Fruit fly (Drosophila melanogaster) whole organism, embryonic: Measurements from ENCODE around the gene Traf-like.
A peak's percentile ranks its signal among the peaks of the same experiment; 100 is the strongest.

Experiments used
- Abd-B ChIP-seq: fragments of 200-800 bp; sonication (Bioruptor generic); optimal IDR thresholded peaks from 2 replicates; lab custom pipeline; 2018; ENCODE audit warnings: missing biosample characterization, mild to moderate bottlenecking, missing genetic modification characterization, moderate library complexity
- Aef1 ChIP-seq: fragments of 200-800 bp; sonication (Bioruptor generic); IDR thresholded peaks from 3 replicates; pipeline ENCODE4 v1.3.6; 2022; ENCODE audit warnings: missing biosample characterization, missing genetic modification characterization
- Atf-2 ChIP-seq: fragments of 200-800 bp; sonication (Bioruptor generic); optimal IDR thresholded peaks from 2 replicates; lab custom pipeline; 2016; ENCODE audit warnings: missing biosample characterization, missing genetic modification characterization
- CG10209 ChIP-seq: fragments of 200-800 bp; sonication (Bioruptor generic); optimal IDR thresholded peaks from 3 replicates; lab custom pipeline; 2017; ENCODE audit warnings: missing biosample characterization, mild to moderate bottlenecking, missing genetic modification characterization, missing genetic modification reagents
- CG10654 ChIP-seq: fragments of 200-800 bp; sonication (Bioruptor generic); optimal IDR thresholded peaks from 2 replicates; lab custom pipeline; 2016; ENCODE audit warnings: missing biosample characterization, missing genetic modification characterization
- CG11093 ChIP-seq: fragments of 200-800 bp; sonication (Bioruptor generic); IDR thresholded peaks from 3 replicates; pipeline ENCODE4 v1.3.6; 2022; ENCODE audit warnings: missing biosample characterization, missing genetic modification characterization
- CG11504 ChIP-seq: fragments of 200-800 bp; sonication (Bioruptor generic); optimal IDR thresholded peaks from 3 replicates; lab custom pipeline; 2019; ENCODE audit warnings: missing biosample characterization, mild to moderate bottlenecking, missing genetic modification characterization, moderate library complexity
- CG12104 ChIP-seq: fragments of 200-800 bp; sonication (Bioruptor generic); optimal IDR thresholded peaks from 3 replicates; lab custom pipeline; 2016; ENCODE audit warnings: missing biosample characterization, missing genetic modification characterization
- CG15479 ChIP-seq: fragments of 200-800 bp; sonication (Bioruptor generic); optimal IDR thresholded peaks from 3 replicates; lab custom pipeline; 2019; ENCODE audit warnings: missing biosample characterization, mild to moderate bottlenecking, missing genetic modification characterization, moderate library complexity
- CG17186 ChIP-seq: fragments of 200-800 bp; sonication (Bioruptor generic); optimal IDR thresholded peaks from 3 replicates; lab custom pipeline; 2017; ENCODE audit warnings: missing biosample characterization, missing genetic modification reagents, missing genetic modification characterization
- CG2875 ChIP-seq: fragments of 200-800 bp; sonication (Bioruptor generic); optimal IDR thresholded peaks from 2 replicates; lab custom pipeline; 2017; ENCODE audit warnings: missing biosample characterization, mild to moderate bottlenecking, missing genetic modification characterization, missing genetic modification reagents
- CG34376 ChIP-seq: fragments of 200-800 bp; sonication (Bioruptor generic); optimal IDR thresholded peaks from 2 replicates; lab custom pipeline; 2018; ENCODE audit warnings: missing biosample characterization, mild to moderate bottlenecking, missing genetic modification characterization
- CG43689 ChIP-seq: fragments of 200-800 bp; sonication (Bioruptor generic); IDR thresholded peaks from 2 replicates; pipeline ENCODE4 v1.3.6; 2022; ENCODE audit warnings: missing biosample characterization, missing genetic modification characterization
- CG4404 ChIP-seq: fragments of 200-800 bp; sonication (Bioruptor generic); IDR thresholded peaks from 2 replicates; pipeline ENCODE4 v1.3.6; 2022; ENCODE audit warnings: missing biosample characterization, missing genetic modification characterization
- CG4730 ChIP-seq: fragments of 200-800 bp; sonication (Bioruptor generic); IDR thresholded peaks from 2 replicates; pipeline ENCODE4 v1.3.6; 2022; ENCODE audit warnings: missing biosample characterization, missing genetic modification characterization
- CG7963 ChIP-seq: fragments of 200-800 bp; sonication (Bioruptor generic); IDR thresholded peaks from 3 replicates; pipeline ENCODE4 v1.3.6; 2022; ENCODE audit warnings: missing biosample characterization, missing genetic modification characterization; ENCODE audit not compliant: partially characterized antibody
- CG8944 ChIP-seq: fragments of 200-800 bp; sonication (Bioruptor generic); optimal IDR thresholded peaks from 3 replicates; lab custom pipeline; 2016; ENCODE audit warnings: missing biosample characterization, missing genetic modification characterization
- D19A ChIP-seq: fragments of 200-800 bp; optimal IDR thresholded peaks from 3 replicates; lab custom pipeline; 2019; ENCODE audit warnings: missing biosample characterization, mild to moderate bottlenecking, missing genetic modification characterization, moderate library complexity
- Dfd ChIP-seq, 2 experiments: fragments of >200 bp; optimal IDR thresholded peaks; 2 replicates each; lab custom pipeline; 2017; ENCODE audit warnings: missing biosample characterization in 2 of 2, missing genetic modification characterization in 2 of 2
- Dip2 ChIP-seq: fragments of 200-800 bp; sonication (Bioruptor generic); IDR thresholded peaks from 2 replicates; pipeline ENCODE4 v1.3.6; 2022; ENCODE audit warnings: missing biosample characterization, missing genetic modification characterization
- Dll ChIP-seq: fragments of 200-800 bp; sonication (Bioruptor generic); IDR thresholded peaks from 4 replicates; pipeline ENCODE4 v1.3.6; 2022; ENCODE audit warnings: missing biosample characterization, missing genetic modification characterization; ENCODE audit not compliant: partially characterized antibody
- E2f1 ChIP-seq: fragments of 200-800 bp; sonication (Bioruptor generic); IDR thresholded peaks from 2 replicates; pipeline ENCODE4 v1.3.6; 2022; ENCODE audit warnings: missing biosample characterization, missing genetic modification characterization
- E2f2 ChIP-seq: fragments of 200-800 bp; sonication (Bioruptor generic); IDR thresholded peaks from 2 replicates; pipeline ENCODE4 v1.3.6; 2022; ENCODE audit warnings: missing biosample characterization, missing genetic modification characterization
- Eip74EF ChIP-seq, 2 experiments: fragments of 200-800 bp in 1 of 2; fragments of >200 bp in 1 of 2; sonication (Bioruptor generic) in 1 of 2; optimal IDR thresholded peaks; 2 replicates each; lab custom pipeline; 2017 to 2019; ENCODE audit warnings: missing biosample characterization in 2 of 2, missing genetic modification characterization in 2 of 2, mild to moderate bottlenecking in 1 of 2, moderate library complexity in 1 of 2
- Gsc ChIP-seq: fragments of 200-800 bp; sonication (Bioruptor generic); IDR thresholded peaks from 2 replicates; pipeline ENCODE4 v1.3.6; 2022; ENCODE audit warnings: missing biosample characterization, missing genetic modification characterization
- HLH3B ChIP-seq: fragments of 200-800 bp; sonication (Bioruptor generic); IDR thresholded peaks from 2 replicates; pipeline ENCODE4 v1.3.6; 2022; ENCODE audit warnings: missing biosample characterization, missing genetic modification characterization
- HmgZ ChIP-seq: fragments of 200-800 bp; sonication (Bioruptor generic); optimal IDR thresholded peaks from 2 replicates; lab custom pipeline; 2018; ENCODE audit warnings: missing biosample characterization, mild to moderate bottlenecking, missing genetic modification characterization
- Meics ChIP-seq: fragments of 200-800 bp; sonication (Bioruptor generic); optimal IDR thresholded peaks from 2 replicates; lab custom pipeline; 2017; ENCODE audit warnings: missing biosample characterization, mild to moderate bottlenecking, missing genetic modification characterization
- Mes4 ChIP-seq: fragments of 200-800 bp; sonication (Bioruptor generic); optimal IDR thresholded peaks from 2 replicates; lab custom pipeline; 2016; ENCODE audit warnings: missing biosample characterization, missing genetic modification characterization
- Mrtf ChIP-seq: fragments of 200-800 bp; sonication (Bioruptor generic); IDR thresholded peaks from 3 replicates; pipeline ENCODE4 v1.3.6; 2022; ENCODE audit warnings: missing biosample characterization, missing genetic modification characterization
- NC2α ChIP-seq: fragments of 200-800 bp; sonication (Bioruptor generic); optimal IDR thresholded peaks from 2 replicates; lab custom pipeline; 2016; ENCODE audit warnings: missing biosample characterization, missing genetic modification characterization
- PHDP ChIP-seq: fragments of 200-800 bp; sonication (Bioruptor generic); optimal IDR thresholded peaks from 3 replicates; lab custom pipeline; 2018; ENCODE audit warnings: missing biosample characterization, mild to moderate bottlenecking, missing genetic modification characterization, moderate library complexity
- Rfx ChIP-seq: fragments of 200-800 bp; sonication (Bioruptor generic); IDR thresholded peaks from 2 replicates; pipeline ENCODE4 v1.3.6; 2022; ENCODE audit warnings: missing biosample characterization, missing genetic modification characterization
- ac ChIP-seq: fragments of 200-800 bp; sonication (Bioruptor generic); optimal IDR thresholded peaks from 3 replicates; lab custom pipeline; 2017; ENCODE audit warnings: missing biosample characterization, mild to moderate bottlenecking, missing genetic modification characterization
- bowl ChIP-seq: fragments of 200-800 bp; sonication (Bioruptor generic); IDR thresholded peaks from 2 replicates; pipeline ENCODE4 v1.3.6; 2022; ENCODE audit warnings: missing biosample characterization, missing genetic modification characterization
- corto ChIP-seq: fragments of 200-800 bp; sonication (Bioruptor generic); optimal IDR thresholded peaks from 2 replicates; lab custom pipeline; 2016; ENCODE audit warnings: missing biosample characterization, mild to moderate bottlenecking, missing genetic modification characterization, moderate library complexity
- dmrt11E ChIP-seq: fragments of 200-800 bp; sonication (Bioruptor generic); optimal IDR thresholded peaks from 3 replicates; lab custom pipeline; 2018; ENCODE audit warnings: missing biosample characterization, mild to moderate bottlenecking, missing genetic modification characterization, moderate library complexity
- fru ChIP-seq: fragments of >200 bp; optimal IDR thresholded peaks from 2 replicates; lab custom pipeline; 2017
- fu2 ChIP-seq: fragments of 200-800 bp; sonication (Bioruptor generic); optimal IDR thresholded peaks from 2 replicates; lab custom pipeline; 2016; ENCODE audit warnings: missing biosample characterization, missing genetic modification characterization
- grau ChIP-seq: fragments of 200-800 bp; optimal IDR thresholded peaks from 3 replicates; lab custom pipeline; 2019; ENCODE audit warnings: missing biosample characterization, mild to moderate bottlenecking, missing genetic modification characterization, moderate library complexity
- hb ChIP-seq: fragments of 200-800 bp; sonication (Bioruptor generic); IDR thresholded peaks from 3 replicates; pipeline ENCODE4 v1.3.6; 2022; ENCODE audit warnings: missing biosample characterization, missing genetic modification characterization; ENCODE audit not compliant: partially characterized antibody
- mld ChIP-seq: fragments of 200-800 bp; sonication (Bioruptor generic); IDR thresholded peaks from 3 replicates; pipeline ENCODE4 v1.3.6; 2022; ENCODE audit warnings: missing biosample characterization, missing genetic modification characterization; ENCODE audit not compliant: partially characterized antibody
- nau ChIP-seq: fragments of 200-800 bp; sonication (Bioruptor generic); optimal IDR thresholded peaks from 3 replicates; lab custom pipeline; 2017; ENCODE audit warnings: missing biosample characterization, mild to moderate bottlenecking, missing genetic modification characterization, missing genetic modification reagents
- org-1 ChIP-seq: fragments of 200-800 bp; sonication (Bioruptor generic); optimal IDR thresholded peaks from 2 replicates; lab custom pipeline; 2017; ENCODE audit warnings: missing biosample characterization, missing genetic modification characterization
- p53 ChIP-seq: fragments of 200-800 bp; sonication (Bioruptor generic); optimal IDR thresholded peaks from 2 replicates; lab custom pipeline; 2016; ENCODE audit warnings: missing biosample characterization, missing genetic modification characterization
- psq ChIP-seq: fragments of 200-800 bp; sonication (Bioruptor generic); optimal IDR thresholded peaks from 2 replicates; lab custom pipeline; 2017; ENCODE audit warnings: missing biosample characterization, missing genetic modification characterization
- ranshi ChIP-seq: fragments of 200-800 bp; sonication (Bioruptor generic); IDR thresholded peaks from 2 replicates; pipeline ENCODE4 v1.3.6; 2022; ENCODE audit warnings: missing biosample characterization, missing genetic modification characterization
- sisA ChIP-seq: fragments of 200-800 bp; sonication (Bioruptor generic); IDR thresholded peaks from 2 replicates; pipeline ENCODE4 v1.3.6; 2022; ENCODE audit warnings: missing biosample characterization, missing genetic modification characterization
- twi ChIP-seq: fragments of 200-800 bp; optimal IDR thresholded peaks from 2 replicates; lab custom pipeline; 2019; ENCODE audit warnings: missing biosample characterization, mild to moderate bottlenecking, missing genetic modification characterization, moderate library complexity
- zfh1 ChIP-seq: fragments of 200-800 bp; sonication (Bioruptor generic); IDR thresholded peaks from 3 replicates; pipeline ENCODE4 v1.3.6; 2022; ENCODE audit warnings: missing biosample characterization, missing genetic modification characterization

Gene Traf-like

DNA sequence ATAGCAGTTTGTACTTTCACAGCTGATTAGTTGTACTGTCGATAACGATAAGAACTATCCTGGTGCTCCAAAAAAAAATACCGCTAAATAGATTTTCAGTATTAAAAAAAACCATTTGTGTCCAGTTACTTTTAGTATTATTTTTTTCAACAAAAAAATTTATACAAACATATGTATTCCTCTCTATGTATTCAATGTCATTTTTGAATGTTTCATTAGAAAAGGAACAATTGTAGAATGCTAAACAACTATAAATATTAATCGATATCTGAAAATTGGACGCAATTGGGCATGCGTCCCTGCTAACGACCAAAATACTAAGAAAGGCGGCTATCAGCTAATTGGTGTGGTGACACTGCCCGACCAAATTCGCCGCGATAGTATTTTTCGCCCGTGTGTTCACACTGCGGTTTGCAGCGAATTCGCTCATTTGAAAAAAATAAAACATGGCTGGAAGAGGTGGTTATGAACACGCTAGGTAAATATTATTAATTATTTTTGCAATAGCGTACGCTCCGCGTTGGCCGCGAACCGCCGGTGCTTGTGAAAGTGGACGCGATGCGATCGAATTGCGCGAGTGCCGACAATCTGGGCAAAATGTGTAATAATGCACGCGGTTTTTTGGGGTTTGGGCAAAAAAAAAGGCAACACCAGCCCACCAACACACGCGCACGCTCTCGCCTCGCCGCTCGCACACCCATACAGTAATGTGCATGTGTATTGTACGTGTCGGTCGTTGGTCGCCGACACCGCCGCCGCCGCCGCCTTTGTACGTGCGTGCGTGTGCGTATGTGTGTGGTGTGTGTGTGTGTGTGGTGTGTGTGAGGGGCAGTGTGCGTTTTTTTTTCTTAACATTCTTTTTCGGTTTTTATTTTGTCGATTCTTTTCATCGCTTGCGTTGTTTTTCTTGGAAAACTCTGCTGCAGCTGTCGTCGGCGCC, 33.7 kb downstream of the Traf-like start, which contains the start of the genes CG34015 and eIF4H1 (continued):
- no peak for TF ChIP-seq HLH3B (GFP tag; lab: Robert Waterston, UW)
- TF ChIP-seq E2f2 (GFP tag; lab: Robert Waterston, UW) = peak; percentile 48; the same call in 1 of the 2 replicates
- no peak for TF ChIP-seq Gsc (GFP tag; lab: Robert Waterston, UW)
- TF ChIP-seq fru = no peak
- no peak for TF ChIP-seq Eip74EF (GFP tag; optimal IDR thresholded peaks at IDR 0.05; lab: Kevin White, UChicago)
- no peak for TF ChIP-seq CG10654
- no peak for TF ChIP-seq CG8944 (GFP tag; lab: Kevin White, UChicago)
- TF ChIP-seq CG4404 (GFP tag; lab: Robert Waterston, UW) = no peak
- TF ChIP-seq sisA (GFP tag; lab: Robert Waterston, UW) = no peak
- no peak for TF ChIP-seq Dfd (GFP tag; optimal IDR thresholded peaks at IDR 0.05; lab: Kevin White, UChicago)
- TF ChIP-seq zfh1 (GFP tag; lab: Robert Waterston, UW) = no peak
- no peak for TF ChIP-seq E2f1 (GFP tag; lab: Robert Waterston, UW)
- no peak for TF ChIP-seq D19A
- no peak for TF ChIP-seq CG12104 (GFP tag; lab: Kevin White, UChicago)
- TF ChIP-seq Dll (GFP tag; lab: Robert Waterston, UW) = peak; percentile 76
- TF ChIP-seq CG11093 (GFP tag; lab: Robert Waterston, UW) = no peak
- no peak for TF ChIP-seq Aef1
- TF ChIP-seq mld = no peak
- no peak for TF ChIP-seq org-1
- TF ChIP-seq CG11504 (tag; lab: Kevin White, UChicago) = no peak
- no peak for TF ChIP-seq corto (GFP tag; lab: Kevin White, UChicago)
- TF ChIP-seq CG17186 = no peak
- TF ChIP-seq Meics (GFP tag; lab: Kevin White, UChicago) = no peak
- TF ChIP-seq CG15479 (GFP tag; lab: Kevin White, UChicago) = no peak
- TF ChIP-seq CG7963 (GFP tag; lab: Robert Waterston, UW) = no peak
- TF ChIP-seq HmgZ (tag; lab: Kevin White, UChicago) = peak; percentile 32
- TF ChIP-seq CG4730 = no peak
- TF ChIP-seq PHDP = no peak
- TF ChIP-seq Atf-2 = no peak
- no peak for TF ChIP-seq hb
- no peak for TF ChIP-seq Mrtf (GFP tag; lab: Robert Waterston, UW)
- TF ChIP-seq ac (GFP tag; lab: Kevin White, UChicago) = no peak
- no peak for TF ChIP-seq Dip2 (GFP tag; lab: Robert Waterston, UW)
- TF ChIP-seq CG43689 (GFP tag; lab: Robert Waterston, UW) = no peak
- TF ChIP-seq Mes4 (GFP tag; lab: Kevin White, UChicago) = no peak
- no peak for TF ChIP-seq CG10209
- TF ChIP-seq CG2875 (GFP tag; lab: Kevin White, UChicago) = no peak
- peak; percentile 4 for TF ChIP-seq nau (GFP tag; lab: Kevin White, UChicago)
- TF ChIP-seq CG34376 = peak; percentile 17
- TF ChIP-seq grau (tag; lab: Kevin White, UChicago) = no peak
- no peak for TF ChIP-seq fu2 (GFP tag; lab: Kevin White, UChicago)
- no peak for TF ChIP-seq ranshi (GFP tag; lab: Robert Waterston, UW)
- no peak for TF ChIP-seq bowl (GFP tag; lab: Robert Waterston, UW)
- TF ChIP-seq Abd-B (GFP tag; lab: Kevin White, UChicago) = no peak
- TF ChIP-seq NC2α = no peak
- no peak for TF ChIP-seq Rfx (GFP tag; lab: Robert Waterston, UW)
- no peak for TF ChIP-seq twi
- no peak for TF ChIP-seq psq (GFP tag; lab: Kevin White, UChicago)
- TF ChIP-seq dmrt11E (tag; lab: Kevin White, UChicago) = no peak
- no peak for TF ChIP-seq p53 (GFP tag; lab: Kevin White, UChicago)
